Worm (Caenorhabditis elegans): ENCODE data around the gene npr-6.

ce11 chrX:10332035-10332614 lies 46.6 kb upstream of the npr-6 start:
- no peak for TF ChIP-seq K02D7.2 (tag; optimal IDR thresholded peaks at IDR 0.05)
- no peak for TF ChIP-seq dve-1 (tag; optimal IDR thresholded peaks at IDR 0.05)
- TF ChIP-seq fkh-10 (GFP tag; optimal IDR thresholded peaks at IDR 0.05): no peak
- TF ChIP-seq ceh-2 (tag; optimal IDR thresholded peaks at IDR 0.05): no peak
- TF ChIP-seq ceh-9 (tag; optimal IDR thresholded peaks at IDR 0.05): no peak
- no peak for TF ChIP-seq pag-3 (tag; optimal IDR thresholded peaks at IDR 0.05; ENCODE audit: borderline replicate concordance)
- TF ChIP-seq ceh-45 (GFP tag; IDR thresholded peaks at IDR 0.05): no peak
- no peak for TF ChIP-seq nhr-11 (tag; optimal IDR thresholded peaks at IDR 0.05)
- TF ChIP-seq ahr-1 (tag; optimal IDR thresholded peaks at IDR 0.05): no peak
- no peak for TF ChIP-seq ceh-6 (GFP tag; optimal IDR thresholded peaks at IDR 0.05)
- TF ChIP-seq unc-86 (tag; optimal IDR thresholded peaks at IDR 0.05): no peak
- no peak for TF ChIP-seq dmd-4 (tag; optimal IDR thresholded peaks at IDR 0.05; ENCODE audit: borderline replicate concordance)
- no peak for TF ChIP-seq elt-2 (tag; optimal IDR thresholded peaks at IDR 0.05)
- no peak for TF ChIP-seq nfya-1 (tag; optimal IDR thresholded peaks at IDR 0.05)

Measured in whole organism, late embryonic.